Worm (Caenorhabditis elegans) whole organism, L4/young adult: ENCODE measurements around the gene Y50D7A.10.

ENCODE experiments used
- W03F9.2 ChIP-seq: fragments of 150-350 bp; optimal IDR thresholded peaks from 2 replicates; lab custom pipeline; 2014; ENCODE audit warnings: missing biosample characterization, missing genetic modification characterization
- dao-5 ChIP-seq: sonication (generic microtip); optimal IDR thresholded peaks from 2 replicates; lab custom pipeline; 2016; ENCODE audit warnings: missing genotype, missing genetic modification characterization, moderate library complexity, missing compliant biosample characterization
- him-1 ChIP-seq: sonication (generic microtip); optimal IDR thresholded peaks from 2 replicates; lab custom pipeline; 2016; ENCODE audit warnings: missing genotype, missing genetic modification reagents, missing genetic modification characterization, missing compliant biosample characterization

ce11 chrIII:354545-355460, 39.5 kb downstream of the Y50D7A.10 start, which contains the start of gene gei-4:
- TF ChIP-seq W03F9.2 (tag; lab: Kevin White, UChicago) (peak; percentile 3), him-1 (tag; lab: Kevin White, UChicago) (peak; percentile 95), dao-5 (tag; lab: Kevin White, UChicago) (peak; percentile 38)
